Worm (Caenorhabditis elegans) whole organism, L2 larva: ENCODE measurements around the gene Y17G7B.8.

Experiments
- alr-1 ChIP-seq: fragments of 150-350 bp; optimal IDR thresholded peaks from 2 replicates; lab custom pipeline; 2014; ENCODE audit warnings: missing biosample characterization, missing genetic modification characterization
- aly-2 ChIP-seq: fragments of 150-350 bp; optimal IDR thresholded peaks from 2 replicates; lab custom pipeline; 2014; ENCODE audit warnings: missing biosample characterization, missing genetic modification characterization
- fos-1 ChIP-seq: fragments of 150-350 bp; optimal IDR thresholded peaks from 2 replicates; lab custom pipeline; 2014; ENCODE audit warnings: missing biosample characterization, missing genetic modification characterization
- lin-13 ChIP-seq: fragments of 150-350 bp; optimal IDR thresholded peaks from 2 replicates; lab custom pipeline; 2014; ENCODE audit warnings: missing biosample characterization, missing genetic modification reagents, missing genetic modification characterization
- mbf-1 ChIP-seq: sonication (generic microtip); optimal IDR thresholded peaks from 2 replicates; lab custom pipeline; 2017; ENCODE audit warnings: missing biosample characterization, missing genetic modification characterization
- nhr-11 ChIP-seq: fragments of 150-350 bp; optimal IDR thresholded peaks from 2 replicates; lab custom pipeline; 2014; ENCODE audit warnings: missing biosample characterization, missing genetic modification characterization
- sma-3 ChIP-seq: sonication (generic microtip); optimal IDR thresholded peaks from 2 replicates; lab custom pipeline; 2016; ENCODE audit warnings: missing genetic modification reagents, missing genetic modification characterization, missing compliant biosample characterization
- sma-9 ChIP-seq, 2 experiments: fragments of 150-350 bp in 1 of 2; sonication (generic microtip) in 1 of 2; optimal IDR thresholded peaks; 2 replicates each; lab custom pipeline; 2014 to 2016; ENCODE audit warnings: missing genetic modification characterization in 2 of 2, mild to moderate bottlenecking in 1 of 2, missing biosample characterization in 1 of 2, missing compliant biosample characterization in 1 of 2, missing genetic modification reagents in 1 of 2, moderate library complexity in 1 of 2
- snpc-4 ChIP-seq: fragments of 150-350 bp; optimal IDR thresholded peaks from 2 replicates; lab custom pipeline; 2014; ENCODE audit warnings: missing biosample characterization, missing genetic modification characterization
- unc-39 ChIP-seq: fragments of 150-350 bp; optimal IDR thresholded peaks from 2 replicates; lab custom pipeline; 2014; ENCODE audit warnings: missing biosample characterization, missing genetic modification characterization

DNA sequence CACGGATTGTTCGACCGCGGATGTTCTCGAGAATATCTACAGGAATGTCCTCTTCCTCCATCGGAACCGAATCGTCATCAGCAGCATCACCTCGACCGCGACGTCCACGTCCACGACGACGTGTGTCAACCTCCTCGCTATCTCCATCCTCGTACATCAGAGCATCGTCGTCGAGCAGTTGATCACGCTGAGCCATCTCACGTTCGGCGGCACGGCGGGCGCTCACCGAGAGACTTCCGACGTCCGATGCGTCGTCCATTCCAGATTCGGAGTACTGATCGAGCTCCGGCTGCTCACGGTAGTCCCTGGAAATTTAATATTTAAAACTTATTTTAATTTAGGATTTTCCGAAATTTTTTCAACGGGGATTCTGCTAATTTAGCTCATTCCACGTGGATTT, 21.6 kb downstream of the Y17G7B.8 start:
- TF ChIP-seq unc-39 = no peak
- TF ChIP-seq snpc-4 (tag; lab: Kevin White, UChicago) = no peak
- TF ChIP-seq nhr-11 (tag; lab: Kevin White, UChicago) = no peak
- no peak for TF ChIP-seq sma-3
- no peak for TF ChIP-seq fos-1 (tag; lab: Kevin White, UChicago)
- no peak for TF ChIP-seq aly-2 (tag; lab: Kevin White, UChicago)
- TF ChIP-seq sma-9 (GFP tag; optimal IDR thresholded peaks at IDR 0.05; lab: Kevin White, UChicago) = no peak
- no peak for TF ChIP-seq sma-9 (tag; optimal IDR thresholded peaks at IDR 0.05; lab: Kevin White, UChicago)
- TF ChIP-seq lin-13 (GFP tag; lab: Kevin White, UChicago) = no peak
- no peak for TF ChIP-seq alr-1
- no peak for TF ChIP-seq mbf-1
